Fruit fly (Drosophila melanogaster) whole organism, embryonic: Measurements from ENCODE around the gene CG1074.

Source experiments
- B-H1 ChIP-seq: fragments of 200-800 bp; sonication (Bioruptor generic); IDR thresholded peaks from 3 replicates; pipeline ENCODE4 v1.3.6; 2022; ENCODE audit warnings: missing biosample characterization, missing genetic modification characterization
- Bgb ChIP-seq: fragments of 200-800 bp; sonication (Bioruptor generic); IDR thresholded peaks from 2 replicates; pipeline ENCODE4 v1.3.6; 2022; ENCODE audit warnings: missing biosample characterization, missing genetic modification characterization; ENCODE audit not compliant: partially characterized antibody
- Bteb2 ChIP-seq: fragments of 200-800 bp; sonication (Bioruptor generic); optimal IDR thresholded peaks from 2 replicates; lab custom pipeline; 2016; ENCODE audit warnings: missing biosample characterization, missing genetic modification characterization
- CG11696 ChIP-seq: fragments of 200-800 bp; sonication (Bioruptor generic); IDR thresholded peaks from 2 replicates; pipeline ENCODE4 v1.3.6; 2022; ENCODE audit warnings: missing biosample characterization, missing genetic modification characterization
- CG12391 ChIP-seq: fragments of 200-800 bp; sonication (Bioruptor generic); optimal IDR thresholded peaks from 3 replicates; lab custom pipeline; 2018; ENCODE audit warnings: missing biosample characterization, mild to moderate bottlenecking, missing genetic modification characterization, moderate library complexity
- CG15696 ChIP-seq: fragments of 200-800 bp; sonication (Bioruptor generic); optimal IDR thresholded peaks from 2 replicates; lab custom pipeline; 2019; ENCODE audit warnings: missing biosample characterization, mild to moderate bottlenecking, missing genetic modification characterization, moderate library complexity
- CG17328 ChIP-seq: fragments of 200-800 bp; sonication (Bioruptor generic); IDR thresholded peaks from 2 replicates; pipeline ENCODE4 v1.3.6; 2022; ENCODE audit warnings: missing biosample characterization, missing genetic modification characterization
- CG17612 ChIP-seq: fragments of 200-800 bp; sonication (Bioruptor generic); IDR thresholded peaks from 2 replicates; pipeline ENCODE4 v1.3.6; 2022; ENCODE audit warnings: missing biosample characterization, missing genetic modification characterization
- CG2678 ChIP-seq: fragments of 200-800 bp; sonication (Bioruptor generic); optimal IDR thresholded peaks from 3 replicates; lab custom pipeline; 2019; ENCODE audit warnings: missing biosample characterization, mild to moderate bottlenecking, missing genetic modification characterization, moderate library complexity
- CG2712 ChIP-seq: fragments of 200-800 bp; optimal IDR thresholded peaks from 3 replicates; lab custom pipeline; 2019; ENCODE audit warnings: missing biosample characterization, mild to moderate bottlenecking, missing genetic modification characterization, moderate library complexity
- CG31224 ChIP-seq: fragments of 200-800 bp; sonication (Bioruptor generic); IDR thresholded peaks from 2 replicates; pipeline ENCODE4 v1.3.6; 2022; ENCODE audit warnings: missing biosample characterization, missing genetic modification characterization
- CG31365 ChIP-seq: fragments of 200-800 bp; sonication (Bioruptor generic); optimal IDR thresholded peaks from 2 replicates; lab custom pipeline; 2018; ENCODE audit warnings: missing biosample characterization, mild to moderate bottlenecking, missing genetic modification characterization
- CG3726 ChIP-seq: fragments of 200-800 bp; sonication (Bioruptor generic); IDR thresholded peaks from 3 replicates; pipeline ENCODE4, ENCODE4 v1.3.6; 2022; ENCODE audit warnings: missing biosample characterization, missing genetic modification characterization
- CG4328 ChIP-seq: fragments of 200-800 bp; sonication (Bioruptor generic); optimal IDR thresholded peaks from 3 replicates; lab custom pipeline; 2017; ENCODE audit warnings: missing biosample characterization, missing genetic modification reagents, missing genetic modification characterization
- CG5953 ChIP-seq: fragments of 200-800 bp; sonication (Bioruptor generic); IDR thresholded peaks from 2 replicates; pipeline ENCODE4 v1.3.6; 2022; ENCODE audit warnings: missing biosample characterization, missing genetic modification characterization
- CG6175 ChIP-seq: fragments of 200-800 bp; sonication (Bioruptor generic); IDR thresholded peaks from 3 replicates; pipeline ENCODE4 v1.3.6; 2022; ENCODE audit warnings: missing biosample characterization, missing genetic modification characterization
- CG6683 ChIP-seq: fragments of 200-800 bp; sonication (Bioruptor generic); optimal IDR thresholded peaks from 2 replicates; lab custom pipeline; 2017; ENCODE audit warnings: missing biosample characterization, mild to moderate bottlenecking, missing genetic modification characterization, missing genetic modification reagents
- CG6854 ChIP-seq: fragments of 200-800 bp; sonication (Bioruptor generic); optimal IDR thresholded peaks from 3 replicates; lab custom pipeline; 2017; ENCODE audit warnings: missing biosample characterization, mild to moderate bottlenecking, missing genetic modification characterization
- CrebB ChIP-seq: fragments of 200-800 bp; sonication (Bioruptor generic); optimal IDR thresholded peaks from 3 replicates; lab custom pipeline; 2018; ENCODE audit warnings: missing biosample characterization, mild to moderate bottlenecking, missing genetic modification characterization
- Dip2 ChIP-seq: fragments of 200-800 bp; sonication (Bioruptor generic); IDR thresholded peaks from 2 replicates; pipeline ENCODE4 v1.3.6; 2022; ENCODE audit warnings: missing biosample characterization, missing genetic modification characterization
- Dll ChIP-seq: fragments of 200-800 bp; sonication (Bioruptor generic); IDR thresholded peaks from 4 replicates; pipeline ENCODE4 v1.3.6; 2022; ENCODE audit warnings: missing biosample characterization, missing genetic modification characterization; ENCODE audit not compliant: partially characterized antibody
- ERR ChIP-seq: fragments of 200-800 bp; sonication (Bioruptor generic); optimal IDR thresholded peaks from 2 replicates; lab custom pipeline; 2016; ENCODE audit warnings: missing biosample characterization, missing genetic modification characterization
- Hr78 ChIP-seq, 2 experiments: fragments of 200-800 bp in 1 of 2; fragments of >200 bp in 1 of 2; sonication (Bioruptor generic) in 1 of 2; optimal IDR thresholded peaks; 2 replicates each; lab custom pipeline; 2017 to 2019; ENCODE audit warnings: missing biosample characterization in 2 of 2, missing genetic modification characterization in 2 of 2, mild to moderate bottlenecking in 1 of 2, moderate library complexity in 1 of 2
- MBD-R2 ChIP-seq: fragments of 200-800 bp; sonication (Bioruptor generic); IDR thresholded peaks from 2 replicates; pipeline ENCODE4 v1.3.6; 2022; ENCODE audit warnings: missing biosample characterization, missing genetic modification characterization
- Six4 ChIP-seq: fragments of 200-800 bp; sonication (Bioruptor generic); optimal IDR thresholded peaks from 2 replicates; lab custom pipeline; 2016; ENCODE audit warnings: missing biosample characterization, missing genetic modification characterization
- Sox102F ChIP-seq: fragments of 200-800 bp; sonication (Bioruptor generic); optimal IDR thresholded peaks from 2 replicates; lab custom pipeline; 2018; ENCODE audit warnings: missing biosample characterization, mild to moderate bottlenecking, missing genetic modification characterization, moderate library complexity
- Spps ChIP-seq: fragments of 200-800 bp; sonication (Bioruptor generic); optimal IDR thresholded peaks from 2 replicates; lab custom pipeline; 2018; ENCODE audit warnings: missing biosample characterization, mild to moderate bottlenecking, missing genetic modification characterization
- cad ChIP-seq: fragments of >200 bp; optimal IDR thresholded peaks from 2 replicates; lab custom pipeline; 2017; ENCODE audit warnings: missing biosample characterization, missing genetic modification characterization
- cas ChIP-seq: fragments of 200-800 bp; sonication (Bioruptor generic); IDR thresholded peaks from 2 replicates; pipeline ENCODE4 v1.3.6; 2022; ENCODE audit warnings: missing biosample characterization, missing genetic modification characterization
- chif ChIP-seq, 2 experiments: fragments of 200-800 bp; sonication (Bioruptor generic); optimal IDR thresholded peaks; 3 replicates each; lab custom pipeline; 2016; ENCODE audit warnings: missing biosample characterization in 2 of 2, missing genetic modification characterization in 2 of 2
- chinmo ChIP-seq: fragments of 200-800 bp; sonication (Bioruptor generic); IDR thresholded peaks from 4 replicates; pipeline ENCODE4 v1.3.6; 2022; ENCODE audit warnings: missing biosample characterization, missing genetic modification characterization; ENCODE audit not compliant: partially characterized antibody
- dysf ChIP-seq: fragments of 200-800 bp; sonication (Bioruptor generic); IDR thresholded peaks from 3 replicates; pipeline ENCODE4 v1.3.6; 2022; ENCODE audit warnings: missing biosample characterization, missing genetic modification characterization
- en ChIP-seq: fragments of 200-800 bp; sonication (Bioruptor generic); optimal IDR thresholded peaks from 2 replicates; lab custom pipeline; 2016; ENCODE audit warnings: missing biosample characterization, missing genetic modification characterization
- grn ChIP-seq: fragments of 200-800 bp; sonication (Bioruptor generic); optimal IDR thresholded peaks from 3 replicates; lab custom pipeline; 2017; ENCODE audit warnings: missing biosample characterization, missing genetic modification characterization
- gsb-n ChIP-seq: fragments of 200-800 bp; sonication (Bioruptor generic); optimal IDR thresholded peaks from 3 replicates; lab custom pipeline; 2018; ENCODE audit warnings: missing biosample characterization, mild to moderate bottlenecking, missing genetic modification characterization
- jing ChIP-seq: fragments of 200-800 bp; sonication (Bioruptor generic); optimal IDR thresholded peaks from 2 replicates; lab custom pipeline; 2018; ENCODE audit warnings: missing biosample characterization, mild to moderate bottlenecking, missing genetic modification characterization
- klu ChIP-seq: fragments of 200-800 bp; sonication (Bioruptor generic); IDR thresholded peaks from 2 replicates; pipeline ENCODE4 v1.3.6; 2022; ENCODE audit warnings: missing biosample characterization, missing genetic modification characterization
- knrl ChIP-seq: fragments of 200-800 bp; sonication (Bioruptor generic); IDR thresholded peaks from 3 replicates; pipeline ENCODE4 v1.3.6; 2022; ENCODE audit warnings: missing biosample characterization, missing genetic modification characterization; ENCODE audit not compliant: partially characterized antibody
- luna ChIP-seq: fragments of 200-800 bp; sonication (Bioruptor generic); optimal IDR thresholded peaks from 2 replicates; lab custom pipeline; 2016; ENCODE audit warnings: missing biosample characterization, missing genetic modification characterization
- otp ChIP-seq: fragments of 200-800 bp; sonication (Bioruptor generic); IDR thresholded peaks from 3 replicates; pipeline ENCODE4, ENCODE4 v1.3.6; 2022; ENCODE audit warnings: missing biosample characterization, missing genetic modification characterization
- pan ChIP-seq, 4 experiments: fragments of >200 bp in 3 of 4; fragments of 200-800 bp in 1 of 4; sonication (Bioruptor generic) in 1 of 4; optimal IDR thresholded peaks in 3 of 4; IDR thresholded peaks in 1 of 4; 2 replicates each; pipeline versions ENCODE4 v1.3.6 to Lab custom; 2017 to 2022; ENCODE audit warnings: missing biosample characterization in 2 of 4, missing genetic modification characterization in 2 of 4, mixed read lengths in 1 of 4
- prd ChIP-seq, 3 experiments: fragments of >200 bp in 2 of 3; fragments of 200-800 bp in 1 of 3; sonication (Bioruptor generic) in 1 of 3; optimal IDR thresholded peaks in 2 of 3; IDR thresholded peaks in 1 of 3; 2 replicates in 2 of 3; 3 replicates in 1 of 3; pipeline versions ENCODE4 v1.3.6 to Lab custom; 2017 to 2022; ENCODE audit warnings: missing biosample characterization in 1 of 3, missing genetic modification characterization in 1 of 3
- ro ChIP-seq: fragments of 200-800 bp; sonication (Bioruptor generic); IDR thresholded peaks from 2 replicates; pipeline ENCODE4 v1.3.6; 2022; ENCODE audit warnings: missing biosample characterization, missing genetic modification characterization
- sug ChIP-seq: fragments of 200-800 bp; optimal IDR thresholded peaks from 2 replicates; lab custom pipeline; 2019; ENCODE audit warnings: missing biosample characterization, mild to moderate bottlenecking, missing genetic modification characterization, moderate library complexity
- trh ChIP-seq: fragments of 200-800 bp; sonication (Bioruptor generic); optimal IDR thresholded peaks from 2 replicates; lab custom pipeline; 2016; ENCODE audit warnings: missing biosample characterization, missing genetic modification characterization
- usp ChIP-seq: fragments of >200 bp; optimal IDR thresholded peaks from 2 replicates; lab custom pipeline; 2017; ENCODE audit warnings: missing biosample characterization, missing genetic modification characterization
- vfl ChIP-seq: fragments of 200-800 bp; sonication (Bioruptor generic); optimal IDR thresholded peaks from 2 replicates; lab custom pipeline; 2016; ENCODE audit warnings: missing biosample characterization, missing genetic modification characterization

The CG1074 gene

dm6 chr3R:4394654-4395581 is 38.8 kb upstream of the CG1074 start (continued):
- peak; percentile 75 for TF ChIP-seq CG3726 (GFP tag; lab: Robert Waterston, UW)
- no peak for TF ChIP-seq cad (GFP tag; lab: Kevin White, UChicago)
- TF ChIP-seq Sox102F: peak; percentile 93
- peak; percentile 69 for TF ChIP-seq trh (GFP tag; lab: Kevin White, UChicago)
- TF ChIP-seq Hr78 (GFP tag; optimal IDR thresholded peaks at IDR 0.05; lab: Kevin White, UChicago): no peak
- peak; percentile 41 for TF ChIP-seq Spps (tag; lab: Kevin White, UChicago)
- peak; percentile 94 for TF ChIP-seq dysf (GFP tag; lab: Robert Waterston, UW)
- TF ChIP-seq grn: peak; percentile 89
- TF ChIP-seq vfl (GFP tag; lab: Kevin White, UChicago): peak; percentile 80
- no peak for TF ChIP-seq prd (optimal IDR thresholded peaks at IDR 0.05; lab: Kevin White, UChicago)
- TF ChIP-seq prd (GFP tag; IDR thresholded peaks at IDR 0.05; lab: Robert Waterston, UW): peak; percentile 90
- peak; percentile 48; the same call in 1 of the 2 replicates for TF ChIP-seq CG17612 (GFP tag; lab: Robert Waterston, UW)
- no peak for TF ChIP-seq klu (GFP tag; lab: Robert Waterston, UW)
- peak; percentile 63; the same call in 1 of the 3 replicates for TF ChIP-seq CG6175 (GFP tag; lab: Robert Waterston, UW)
- peak; percentile 66 for TF ChIP-seq CG6683 (GFP tag; lab: Kevin White, UChicago)
- TF ChIP-seq CG11696: peak; percentile 68
- TF ChIP-seq CG15696 (tag; lab: Kevin White, UChicago): no peak
- peak; percentile 75; the same call in 2 of the 3 replicates for TF ChIP-seq otp (GFP tag; lab: Robert Waterston, UW)
- TF ChIP-seq ro: peak; percentile 74
- peak; percentile 88 for TF ChIP-seq CG12391 (tag; lab: Kevin White, UChicago)
- peak; percentile 83 for TF ChIP-seq B-H1
- TF ChIP-seq CG17328 (GFP tag; lab: Robert Waterston, UW): peak; percentile 84
- TF ChIP-seq MBD-R2: peak; percentile 57; the same call in 1 of the 2 replicates
- TF ChIP-seq CG4328 (GFP tag; lab: Kevin White, UChicago): peak; percentile 17
- TF ChIP-seq ERR (GFP tag; lab: Kevin White, UChicago): peak; percentile 86
- TF ChIP-seq CG31224: peak; percentile 66
- TF ChIP-seq knrl: no peak
- TF ChIP-seq jing (GFP tag; lab: Kevin White, UChicago): no peak
- TF ChIP-seq CG6854 (GFP tag; lab: Kevin White, UChicago): peak; percentile 73
- TF ChIP-seq CG5953 (GFP tag; lab: Robert Waterston, UW): peak; percentile 85
- peak; percentile 77 for TF ChIP-seq sug
- peak; percentile 57 for TF ChIP-seq luna (GFP tag; lab: Kevin White, UChicago)
- TF ChIP-seq Dip2 (GFP tag; lab: Robert Waterston, UW): 0 out of 2 replicates have a peak, but pooled peaks have one; percentile 13
- no peak for TF ChIP-seq usp (GFP tag; lab: Kevin White, UChicago)
- no peak for TF ChIP-seq gsb-n (tag; lab: Kevin White, UChicago)
- TF ChIP-seq chinmo (GFP tag; lab: Robert Waterston, UW): no peak
- TF ChIP-seq Dll (GFP tag; lab: Robert Waterston, UW): no peak
- no peak for TF ChIP-seq Bgb (GFP tag; lab: Robert Waterston, UW)
- TF ChIP-seq pan (optimal IDR thresholded peaks at IDR 0.05; lab: Kevin White, UChicago): no peak
- TF ChIP-seq pan (GFP tag; optimal IDR thresholded peaks at IDR 0.05 in 1 of 2, IDR thresholded peaks at IDR 0.05 in 1 of 2): peak in 1 of 2 experiments; percentile 90
- TF ChIP-seq en (GFP tag; lab: Kevin White, UChicago): peak; percentile 73
- peak; percentile 80 for TF ChIP-seq Bteb2
- peak; percentile 80 for TF ChIP-seq CG31365 (tag; lab: Kevin White, UChicago)
- peak; percentile 87 for TF ChIP-seq CG2712 (tag; lab: Kevin White, UChicago)
- TF ChIP-seq Six4 (GFP tag; lab: Kevin White, UChicago): peak; percentile 79
- peak; percentile 93 for TF ChIP-seq CG2678 (tag; lab: Kevin White, UChicago)
- TF ChIP-seq chif (GFP tag; optimal IDR thresholded peaks at IDR 0.05; lab: Kevin White, UChicago): peak; percentile 84
- peak; percentile 66; the same call in 1 of the 2 replicates for TF ChIP-seq cas
- TF ChIP-seq CrebB (tag; lab: Kevin White, UChicago): peak; percentile 83
